Fruit fly (Drosophila melanogaster) whole organism, prepupa: ENCODE data around the gene kibra.

Experiments used
- Blimp-1 ChIP-seq: fragments of 200-800 bp; sonication (Bioruptor generic); optimal IDR thresholded peaks from 3 replicates; lab custom pipeline; 2017; ENCODE audit warnings: missing biosample characterization, missing genetic modification characterization, mild to moderate bottlenecking, moderate library complexity, missing genetic modification reagents
- CG10631 ChIP-seq: fragments of 200-800 bp; sonication (Bioruptor generic); optimal IDR thresholded peaks from 2 replicates; lab custom pipeline; 2016; ENCODE audit warnings: missing biosample characterization, missing genetic modification characterization
- CG11762 ChIP-seq: fragments of 200-800 bp; sonication (Bioruptor generic); optimal IDR thresholded peaks from 3 replicates; lab custom pipeline; 2016; ENCODE audit warnings: missing biosample characterization, missing genetic modification characterization; ENCODE audit not compliant: insufficient read depth
- CG15336 ChIP-seq: fragments of 200-800 bp; sonication (Bioruptor generic); IDR thresholded peaks from 2 replicates; pipeline ENCODE4 v1.3.6; 2022; ENCODE audit warnings: missing biosample characterization, missing genetic modification characterization
- CG16779 ChIP-seq: fragments of 200-800 bp; sonication (Bioruptor generic); optimal IDR thresholded peaks from 3 replicates; lab custom pipeline; 2017; ENCODE audit warnings: missing biosample characterization, mild to moderate bottlenecking, missing genetic modification characterization
- CG3032 ChIP-seq: fragments of 200-800 bp; optimal IDR thresholded peaks from 2 replicates; lab custom pipeline; 2019; ENCODE audit warnings: missing biosample characterization, mild to moderate bottlenecking, missing genetic modification characterization, moderate library complexity
- CG34406 ChIP-seq: fragments of 200-800 bp; sonication (Bioruptor generic); optimal IDR thresholded peaks from 3 replicates; lab custom pipeline; 2016; ENCODE audit warnings: missing biosample characterization, missing genetic modification characterization
- CG3919 ChIP-seq: fragments of 200-800 bp; sonication (Bioruptor generic); optimal IDR thresholded peaks from 3 replicates; lab custom pipeline; 2016; ENCODE audit warnings: missing biosample characterization, missing genetic modification characterization
- CG4318 ChIP-seq: fragments of 200-800 bp; sonication (Bioruptor generic); optimal IDR thresholded peaks from 3 replicates; lab custom pipeline; 2017; ENCODE audit warnings: missing biosample characterization, mild to moderate bottlenecking, missing genetic modification characterization
- CG6163 ChIP-seq: fragments of 200-800 bp; sonication (Bioruptor generic); IDR thresholded peaks from 3 replicates; pipeline ENCODE4 v1.3.6; 2022; ENCODE audit warnings: missing biosample characterization, missing genetic modification characterization
- CG6276 ChIP-seq: fragments of 200-800 bp; sonication (Bioruptor generic); optimal IDR thresholded peaks from 2 replicates; lab custom pipeline; 2017; ENCODE audit warnings: missing biosample characterization, mild to moderate bottlenecking, missing genetic modification characterization
- CG6792 ChIP-seq: fragments of 200-800 bp; sonication (Bioruptor generic); optimal IDR thresholded peaks from 3 replicates; lab custom pipeline; 2016; ENCODE audit warnings: missing biosample characterization, missing genetic modification characterization
- CG6808 ChIP-seq: fragments of 200-800 bp; sonication (Bioruptor generic); optimal IDR thresholded peaks from 3 replicates; lab custom pipeline; 2017; ENCODE audit warnings: missing biosample characterization, missing genetic modification characterization, mild to moderate bottlenecking, moderate library complexity, missing genetic modification reagents
- CG7368 ChIP-seq: fragments of 200-800 bp; sonication (Bioruptor generic); optimal IDR thresholded peaks from 3 replicates; lab custom pipeline; 2016; ENCODE audit warnings: missing biosample characterization, missing genetic modification characterization
- CG8119 ChIP-seq: fragments of 200-800 bp; sonication (Bioruptor generic); IDR thresholded peaks from 3 replicates; pipeline ENCODE4 v1.3.6; 2022; ENCODE audit warnings: missing biosample characterization, missing genetic modification characterization
- Eip78C ChIP-seq: fragments of 200-800 bp; sonication (Bioruptor generic); peaks from one replicate; lab custom pipeline; 2016; ENCODE audit warnings: missing biosample characterization, missing genetic modification characterization
- Eip93F ChIP-seq: fragments of 200-800 bp; sonication (Bioruptor generic); optimal IDR thresholded peaks from 2 replicates; lab custom pipeline; 2016; ENCODE audit warnings: missing biosample characterization, mild to moderate bottlenecking, missing genetic modification characterization
- Ets96B ChIP-seq: fragments of 200-800 bp; optimal IDR thresholded peaks from 2 replicates; lab custom pipeline; 2019; ENCODE audit warnings: missing biosample characterization, mild to moderate bottlenecking, missing genetic modification characterization, moderate library complexity
- Gug ChIP-seq: fragments of 200-800 bp; sonication (Bioruptor generic); IDR thresholded peaks from 2 replicates; pipeline ENCODE4 v1.3.6; 2022; ENCODE audit warnings: missing biosample characterization, missing genetic modification characterization
- Hr38 ChIP-seq: sonication (Bioruptor generic); optimal IDR thresholded peaks from 2 replicates; lab custom pipeline; 2016; ENCODE audit warnings: missing biosample characterization, missing genetic modification characterization
- Hr39 ChIP-seq: fragments of 200-800 bp; sonication (Bioruptor generic); optimal IDR thresholded peaks from 2 replicates; lab custom pipeline; 2016; ENCODE audit warnings: missing biosample characterization, missing genetic modification characterization
- Hr4 ChIP-seq: fragments of 200-800 bp; sonication (Bioruptor generic); optimal IDR thresholded peaks from 3 replicates; lab custom pipeline; 2016; ENCODE audit warnings: missing biosample characterization, missing genetic modification characterization
- Met ChIP-seq: fragments of 200-800 bp; sonication (Bioruptor generic); optimal IDR thresholded peaks from 3 replicates; lab custom pipeline; 2016; ENCODE audit warnings: missing biosample characterization, missing genetic modification characterization
- Sox102F ChIP-seq: fragments of 200-800 bp; sonication (Bioruptor generic); optimal IDR thresholded peaks from 2 replicates; lab custom pipeline; 2016; ENCODE audit warnings: missing biosample characterization, mild to moderate bottlenecking, missing genetic modification characterization
- Sox15 ChIP-seq: fragments of 200-800 bp; sonication (Bioruptor generic); optimal IDR thresholded peaks from 3 replicates; lab custom pipeline; 2016; ENCODE audit warnings: missing biosample characterization, missing genetic modification characterization
- achi ChIP-seq: fragments of 200-800 bp; sonication (Bioruptor generic); optimal IDR thresholded peaks from 3 replicates; lab custom pipeline; 2016; ENCODE audit warnings: missing biosample characterization, missing genetic modification characterization
- acj6 ChIP-seq: fragments of 200-800 bp; sonication (Bioruptor generic); optimal IDR thresholded peaks from 3 replicates; lab custom pipeline; 2016; ENCODE audit warnings: missing biosample characterization, missing genetic modification characterization
- cyc ChIP-seq: fragments of 200-800 bp; sonication (Bioruptor generic); optimal IDR thresholded peaks from 3 replicates; lab custom pipeline; 2016; ENCODE audit warnings: missing biosample characterization, missing genetic modification characterization
- dac ChIP-seq: fragments of 200-800 bp; sonication (Bioruptor generic); optimal IDR thresholded peaks from 2 replicates; lab custom pipeline; 2017; ENCODE audit warnings: missing biosample characterization, mild to moderate bottlenecking, missing genetic modification characterization
- dsx ChIP-seq: fragments of 200-800 bp; optimal IDR thresholded peaks from 3 replicates; lab custom pipeline; 2019; ENCODE audit warnings: missing biosample characterization, mild to moderate bottlenecking, missing genetic modification characterization, moderate library complexity; ENCODE audit not compliant: poor library complexity, severe bottlenecking
- eg ChIP-seq: fragments of 200-800 bp; sonication (Bioruptor generic); IDR thresholded peaks from 3 replicates; pipeline ENCODE4 v1.3.6; 2022; ENCODE audit warnings: missing biosample characterization, missing genetic modification characterization
- fd59A ChIP-seq: fragments of 200-800 bp; sonication (Bioruptor generic); optimal IDR thresholded peaks from 2 replicates; lab custom pipeline; 2017; ENCODE audit warnings: missing biosample characterization, mild to moderate bottlenecking, missing genetic modification characterization, missing genetic modification reagents
- fd85E ChIP-seq: fragments of 200-800 bp; sonication (Bioruptor generic); optimal IDR thresholded peaks from 3 replicates; lab custom pipeline; 2016; ENCODE audit warnings: missing biosample characterization, missing genetic modification characterization
- fkh ChIP-seq: fragments of 200-800 bp; sonication (Bioruptor generic); optimal IDR thresholded peaks from 3 replicates; lab custom pipeline; 2017; ENCODE audit warnings: missing biosample characterization, mild to moderate bottlenecking, missing genetic modification characterization, moderate library complexity
- net ChIP-seq: fragments of 200-800 bp; sonication (Bioruptor generic); optimal IDR thresholded peaks from 3 replicates; lab custom pipeline; 2016; ENCODE audit warnings: missing biosample characterization, missing genetic modification characterization
- pdm3 ChIP-seq: fragments of 200-800 bp; sonication (Bioruptor generic); optimal IDR thresholded peaks from 3 replicates; lab custom pipeline; 2016; ENCODE audit warnings: missing biosample characterization, missing genetic modification characterization
- salr ChIP-seq, 2 experiments: fragments of 200-800 bp; sonication (Bioruptor generic); optimal IDR thresholded peaks; 3 replicates each; lab custom pipeline; 2016 to 2018; ENCODE audit warnings: missing biosample characterization in 2 of 2, missing genetic modification characterization in 2 of 2, mild to moderate bottlenecking in 1 of 2
- spab ChIP-seq: fragments of 200-800 bp; sonication (Bioruptor generic); optimal IDR thresholded peaks from 2 replicates; lab custom pipeline; 2017; ENCODE audit warnings: missing biosample characterization, mild to moderate bottlenecking, missing genetic modification characterization, missing genetic modification reagents
- svp ChIP-seq: fragments of 200-800 bp; sonication (Bioruptor generic); peaks from one replicate; lab custom pipeline; 2016; ENCODE audit warnings: missing biosample characterization, missing genetic modification characterization
- topi ChIP-seq: fragments of 200-800 bp; sonication (Bioruptor generic); optimal IDR thresholded peaks from 3 replicates; lab custom pipeline; 2016; ENCODE audit warnings: missing biosample characterization, missing genetic modification characterization
- vri ChIP-seq: fragments of 200-800 bp; sonication (Bioruptor generic); optimal IDR thresholded peaks from 3 replicates; lab custom pipeline; 2016; ENCODE audit warnings: missing biosample characterization, mild to moderate bottlenecking, missing genetic modification characterization

kibra gene

dm6 chr3R:14723671-14724500 lies at the start of gene kibra (continued):
- TF ChIP-seq Met (peak; percentile 41), eg (no peak), dsx (GFP tag; lab: Kevin White, UChicago) (peak; percentile 33), Hr39 (peak; percentile 78), CG6792 (GFP tag; lab: Kevin White, UChicago) (peak; percentile 28), Eip78C (GFP tag; lab: Kevin White, UChicago) (peak; percentile 76)
- TF ChIP-seq, all 60 proteins: peak for 40

DNA sequence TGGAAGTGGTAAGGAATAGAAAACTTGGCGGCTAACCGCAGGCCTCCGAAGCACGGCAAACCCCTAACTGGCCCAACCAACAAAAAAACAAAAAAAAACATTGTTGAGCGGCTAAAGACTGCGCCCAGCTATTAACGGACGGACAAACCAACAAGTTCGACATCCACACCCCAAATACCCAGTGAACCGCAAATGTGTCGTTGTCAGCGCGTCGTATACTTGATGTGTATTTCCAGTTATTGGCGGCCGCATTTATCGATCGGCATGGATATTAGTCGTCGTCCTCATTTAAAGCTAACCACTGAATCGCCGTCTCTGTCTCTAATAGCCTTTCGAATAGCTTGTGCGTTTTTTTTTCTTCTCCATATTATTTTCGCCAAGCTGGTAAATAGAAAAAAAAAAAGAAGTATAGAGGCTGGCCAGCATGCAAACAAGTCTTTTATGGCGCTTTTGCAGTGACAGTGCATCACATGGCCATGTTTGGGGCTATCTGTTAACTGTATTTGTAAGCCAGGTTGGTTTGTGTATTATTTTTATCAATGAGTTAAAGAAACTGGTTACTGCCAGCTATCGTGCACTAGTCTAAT lies 42.5 kb upstream of the kibra start:
- TF ChIP-seq spab (GFP tag; lab: Kevin White, UChicago) (no peak), vri (GFP tag; lab: Kevin White, UChicago) (no peak), Eip93F (GFP tag; lab: Kevin White, UChicago) (no peak), eg (peak; percentile 52; the same call in 1 of the 3 replicates), pdm3 (GFP tag; lab: Kevin White, UChicago) (no peak), CG34406 (GFP tag; lab: Kevin White, UChicago) (no peak), dsx (GFP tag; lab: Kevin White, UChicago) (no peak), svp (GFP tag; lab: Kevin White, UChicago) (no peak), Ets96B (tag; lab: Kevin White, UChicago) (no peak), CG8119 (peak; percentile 53; the same call in 1 of the 3 replicates), CG15336 (GFP tag; lab: Robert Waterston, UW) (peak; percentile 54; the same call in 1 of the 2 replicates), CG6163 (no peak), Sox15 (no peak), CG6792 (GFP tag; lab: Kevin White, UChicago) (no peak), CG6276 (GFP tag; lab: Kevin White, UChicago) (peak; percentile 48), CG16779 (tag; lab: Kevin White, UChicago) (no peak)

DNA sequence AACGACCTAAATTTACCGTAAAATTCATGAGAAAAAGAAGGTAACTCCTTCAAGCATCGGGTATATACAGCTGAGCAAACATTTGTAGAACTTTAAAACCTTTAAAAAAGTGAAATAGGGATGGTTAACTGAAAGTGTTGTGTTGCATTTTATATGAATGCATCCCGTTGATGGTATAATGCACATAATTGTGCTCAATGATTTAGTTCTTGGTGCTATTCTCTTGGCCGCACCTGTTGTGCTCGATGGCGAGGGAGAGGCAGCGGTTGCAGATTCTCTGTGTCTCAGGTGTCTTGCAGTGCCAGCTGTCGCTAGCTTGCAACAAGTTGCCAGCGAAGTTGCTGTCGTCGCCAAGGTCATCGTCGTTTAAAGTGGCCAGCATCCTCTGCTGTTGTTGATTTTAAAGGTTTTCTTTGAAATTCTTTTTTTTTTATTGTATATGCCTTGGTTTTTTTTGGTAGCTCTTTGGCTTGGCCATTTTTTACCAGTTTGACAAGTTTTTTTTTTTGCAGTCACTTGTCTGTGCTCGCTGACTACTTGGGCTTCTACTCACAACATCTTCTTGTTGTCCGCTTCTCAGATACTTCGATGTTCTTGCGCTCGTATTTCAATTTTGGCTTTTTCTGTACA lies 41.4 kb upstream of the kibra start:
- TF ChIP-seq achi (GFP tag; lab: Kevin White, UChicago) (peak; percentile 57), CG15336 (GFP tag; lab: Robert Waterston, UW) (peak; percentile 74), Hr38 (GFP tag; lab: Kevin White, UChicago) (no peak), CG3032 (peak; percentile 51), acj6 (peak; percentile 59), dac (GFP tag; lab: Kevin White, UChicago) (peak; percentile 7), Hr4 (peak; percentile 44), Met (peak; percentile 72), net (GFP tag; lab: Kevin White, UChicago) (peak; percentile 69), fd85E (no peak), vri (GFP tag; lab: Kevin White, UChicago) (peak; percentile 42), spab (GFP tag; lab: Kevin White, UChicago) (peak; percentile 47), salr (GFP tag; optimal IDR thresholded peaks at IDR 0.05; lab: Kevin White, UChicago) (peak; percentile 7 to 11), Sox15 (peak; percentile 44), CG3919 (peak; percentile 56), CG6276 (GFP tag; lab: Kevin White, UChicago) (peak; percentile 18), topi (GFP tag; lab: Kevin White, UChicago) (peak; percentile 53), Ets96B (tag; lab: Kevin White, UChicago) (peak; percentile 33), cyc (GFP tag; lab: Kevin White, UChicago) (peak; percentile 31), CG4318 (GFP tag; lab: Kevin White, UChicago) (no peak), CG11762 (peak; percentile 44), fd59A (GFP tag; lab: Kevin White, UChicago) (peak; percentile 52), CG7368 (GFP tag; lab: Kevin White, UChicago) (peak; percentile 60), CG6808 (GFP tag; lab: Kevin White, UChicago) (peak; percentile 74), Blimp-1 (no peak), CG6792 (GFP tag; lab: Kevin White, UChicago) (peak; percentile 68), Sox102F (peak; percentile 65), CG8119 (peak; percentile 71; the same call in 2 of the 3 replicates), fkh (GFP tag; lab: Kevin White, UChicago) (no peak), Gug (GFP tag; lab: Robert Waterston, UW) (no peak; the same call in 1 of the 2 replicates), CG10631 (GFP tag; lab: Kevin White, UChicago) (peak; percentile 69), Eip93F (GFP tag; lab: Kevin White, UChicago) (no peak), CG6163 (no peak; the same call in none of the 3 replicates), eg (peak; percentile 82)
